Fruit fly (Drosophila melanogaster): Measurements from ENCODE around the gene CG31688.

DNA sequence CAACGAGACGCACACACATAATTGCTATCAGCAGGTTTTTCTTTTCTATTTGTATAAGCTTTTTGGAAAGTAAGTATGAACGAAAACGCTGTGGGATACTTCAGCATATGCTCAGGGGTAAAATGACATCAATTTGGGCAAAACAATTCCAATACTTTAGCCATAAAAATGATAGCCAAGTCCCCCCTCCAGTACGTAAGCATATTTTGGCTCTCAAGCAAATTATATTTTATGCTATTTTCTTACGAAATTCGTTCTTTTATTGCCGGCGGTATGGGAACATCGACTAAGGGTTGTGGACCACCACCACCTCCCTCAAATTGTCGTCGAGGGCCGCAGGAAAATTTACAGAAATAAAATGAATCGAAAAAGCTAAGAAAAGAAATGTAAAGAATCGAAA lies 47.3 kb downstream of the CG31688 start, which contains the start of gene CG43233:
- TF ChIP-seq Dll (optimal IDR thresholded peaks at IDR 0.05) = no peak
- TF ChIP-seq psq (optimal IDR thresholded peaks at IDR 0.05) = no peak
- TF ChIP-seq pan (optimal IDR thresholded peaks at IDR 0.05) = no peak

Data from whole organism.